Fruit fly (Drosophila melanogaster) whole organism, embryonic: ENCODE measurements around the gene CG7140.

Source experiments
- B-H2 ChIP-seq: fragments of 200-800 bp; sonication (Bioruptor generic); optimal IDR thresholded peaks from 2 replicates; lab custom pipeline; 2018; ENCODE audit warnings: missing biosample characterization, mild to moderate bottlenecking, missing genetic modification characterization
- BEAF-32 ChIP-seq: fragments of 200-800 bp; sonication (Bioruptor generic); optimal IDR thresholded peaks from 3 replicates; lab custom pipeline; 2017; ENCODE audit warnings: missing biosample characterization, missing genetic modification characterization, mild to moderate bottlenecking, moderate library complexity, missing genetic modification reagents
- Bgb ChIP-seq: fragments of 200-800 bp; sonication (Bioruptor generic); IDR thresholded peaks from 2 replicates; pipeline ENCODE4 v1.3.6; 2022; ENCODE audit warnings: missing biosample characterization, missing genetic modification characterization; ENCODE audit not compliant: partially characterized antibody
- CG1024 ChIP-seq: fragments of 200-800 bp; sonication (Bioruptor generic); IDR thresholded peaks from 2 replicates; pipeline ENCODE4 v1.3.6; 2022; ENCODE audit warnings: missing biosample characterization, missing genetic modification characterization
- CG12659 ChIP-seq: fragments of 200-800 bp; sonication (Bioruptor generic); optimal IDR thresholded peaks from 3 replicates; lab custom pipeline; 2017; ENCODE audit warnings: mild to moderate bottlenecking, missing biosample characterization, missing genetic modification reagents, missing genetic modification characterization
- CG14710 ChIP-seq: fragments of 200-800 bp; sonication (Bioruptor generic); optimal IDR thresholded peaks from 3 replicates; lab custom pipeline; 2019; ENCODE audit warnings: missing biosample characterization, mild to moderate bottlenecking, missing genetic modification characterization, moderate library complexity
- CG15479 ChIP-seq: fragments of 200-800 bp; sonication (Bioruptor generic); optimal IDR thresholded peaks from 3 replicates; lab custom pipeline; 2019; ENCODE audit warnings: missing biosample characterization, mild to moderate bottlenecking, missing genetic modification characterization, moderate library complexity
- CG1603 ChIP-seq: fragments of 200-800 bp; sonication (Bioruptor generic); optimal IDR thresholded peaks from 2 replicates; lab custom pipeline; 2019; ENCODE audit warnings: missing biosample characterization, mild to moderate bottlenecking, missing genetic modification characterization, moderate library complexity
- CG17568 ChIP-seq: fragments of 200-800 bp; sonication (Bioruptor generic); optimal IDR thresholded peaks from 2 replicates; lab custom pipeline; 2018; ENCODE audit warnings: missing biosample characterization, mild to moderate bottlenecking, missing genetic modification characterization, moderate library complexity
- CG17802 ChIP-seq: fragments of 200-800 bp; sonication (Bioruptor generic); optimal IDR thresholded peaks from 2 replicates; lab custom pipeline; 2018; ENCODE audit warnings: missing biosample characterization, mild to moderate bottlenecking, missing genetic modification characterization, moderate library complexity
- CG2116 ChIP-seq: fragments of 200-800 bp; sonication (Bioruptor generic); optimal IDR thresholded peaks from 3 replicates; lab custom pipeline; 2018; ENCODE audit warnings: missing biosample characterization, mild to moderate bottlenecking, missing genetic modification characterization
- CG2199 ChIP-seq: fragments of 200-800 bp; sonication (Bioruptor generic); IDR thresholded peaks from 3 replicates; pipeline ENCODE4 v1.3.6; 2022; ENCODE audit warnings: missing biosample characterization, missing genetic modification characterization
- CG30020 ChIP-seq: fragments of 200-800 bp; optimal IDR thresholded peaks from 2 replicates; lab custom pipeline; 2019; ENCODE audit warnings: missing biosample characterization, mild to moderate bottlenecking, missing genetic modification characterization, moderate library complexity
- CG34376 ChIP-seq: fragments of 200-800 bp; sonication (Bioruptor generic); optimal IDR thresholded peaks from 2 replicates; lab custom pipeline; 2018; ENCODE audit warnings: missing biosample characterization, mild to moderate bottlenecking, missing genetic modification characterization
- CG4404 ChIP-seq: fragments of 200-800 bp; sonication (Bioruptor generic); IDR thresholded peaks from 2 replicates; pipeline ENCODE4 v1.3.6; 2022; ENCODE audit warnings: missing biosample characterization, missing genetic modification characterization
- CG4617 ChIP-seq: fragments of 200-800 bp; sonication (Bioruptor generic); optimal IDR thresholded peaks from 3 replicates; lab custom pipeline; 2016; ENCODE audit warnings: missing biosample characterization, missing genetic modification characterization, borderline replicate concordance
- CG5953 ChIP-seq: fragments of 200-800 bp; sonication (Bioruptor generic); IDR thresholded peaks from 2 replicates; pipeline ENCODE4 v1.3.6; 2022; ENCODE audit warnings: missing biosample characterization, missing genetic modification characterization
- CG7372 ChIP-seq: fragments of 200-800 bp; sonication (Bioruptor generic); IDR thresholded peaks from 2 replicates; pipeline ENCODE4 v1.3.6; 2022; ENCODE audit warnings: missing biosample characterization, missing genetic modification characterization
- CG7963 ChIP-seq: fragments of 200-800 bp; sonication (Bioruptor generic); IDR thresholded peaks from 3 replicates; pipeline ENCODE4 v1.3.6; 2022; ENCODE audit warnings: missing biosample characterization, missing genetic modification characterization; ENCODE audit not compliant: partially characterized antibody
- CG8290 ChIP-seq, 3 experiments: fragments of 200-800 bp; sonication (Bioruptor generic); optimal IDR thresholded peaks; 2 replicates each; lab custom pipeline; 2016 to 2019; ENCODE audit warnings: missing biosample characterization in 3 of 3, missing genetic modification characterization in 3 of 3, mild to moderate bottlenecking in 2 of 3, moderate library complexity in 1 of 3
- CG9727 ChIP-seq: fragments of 200-800 bp; sonication (Bioruptor generic); optimal IDR thresholded peaks from 3 replicates; lab custom pipeline; 2017; ENCODE audit warnings: missing biosample characterization, mild to moderate bottlenecking, missing genetic modification characterization
- CG9797 ChIP-seq: fragments of 200-800 bp; sonication (Bioruptor generic); optimal IDR thresholded peaks from 3 replicates; lab custom pipeline; 2018; ENCODE audit warnings: missing biosample characterization, mild to moderate bottlenecking, missing genetic modification characterization
- CHES-1-like ChIP-seq: fragments of 200-800 bp; sonication (Bioruptor generic); optimal IDR thresholded peaks from 2 replicates; lab custom pipeline; 2016; ENCODE audit warnings: missing biosample characterization, missing genetic modification characterization
- CoRest ChIP-seq: fragments of 200-800 bp; sonication (Bioruptor generic); optimal IDR thresholded peaks from 3 replicates; lab custom pipeline; 2018; ENCODE audit warnings: missing biosample characterization, mild to moderate bottlenecking, missing genetic modification characterization, moderate library complexity
- Dp ChIP-seq: fragments of 200-800 bp; sonication (Bioruptor generic); optimal IDR thresholded peaks from 2 replicates; lab custom pipeline; 2018; ENCODE audit warnings: missing biosample characterization, mild to moderate bottlenecking, missing genetic modification characterization, moderate library complexity
- Dref ChIP-seq: fragments of 200-800 bp; sonication (Bioruptor generic); IDR thresholded peaks from 2 replicates; pipeline ENCODE4 v1.3.6; 2022; ENCODE audit warnings: missing biosample characterization, missing genetic modification characterization
- E2f2 ChIP-seq: fragments of 200-800 bp; sonication (Bioruptor generic); IDR thresholded peaks from 2 replicates; pipeline ENCODE4 v1.3.6; 2022; ENCODE audit warnings: missing biosample characterization, missing genetic modification characterization
- Elba2 ChIP-seq: fragments of 200-800 bp; sonication (Bioruptor generic); optimal IDR thresholded peaks from 3 replicates; lab custom pipeline; 2016; ENCODE audit warnings: missing biosample characterization, missing genetic modification characterization
- Scr ChIP-seq: fragments of 200-800 bp; sonication (Bioruptor generic); IDR thresholded peaks from 2 replicates; pipeline ENCODE4 v1.3.6; 2022; ENCODE audit warnings: missing biosample characterization, missing genetic modification characterization; ENCODE audit not compliant: partially characterized antibody
- Sry-β ChIP-seq: fragments of 200-800 bp; sonication (Bioruptor generic); optimal IDR thresholded peaks from 2 replicates; lab custom pipeline; 2018; ENCODE audit warnings: missing biosample characterization, mild to moderate bottlenecking, missing genetic modification characterization, moderate library complexity
- Vsx1 ChIP-seq: fragments of 200-800 bp; sonication (Bioruptor generic); optimal IDR thresholded peaks from 2 replicates; lab custom pipeline; 2017; ENCODE audit warnings: missing biosample characterization, mild to moderate bottlenecking, missing genetic modification characterization, missing genetic modification reagents
- Xbp1 ChIP-seq: fragments of 200-800 bp; sonication (Bioruptor generic); optimal IDR thresholded peaks from 3 replicates; lab custom pipeline; 2016; ENCODE audit warnings: missing biosample characterization, mild to moderate bottlenecking, missing genetic modification characterization
- amos ChIP-seq: fragments of 200-800 bp; sonication (Bioruptor generic); IDR thresholded peaks from 2 replicates; pipeline ENCODE4 v1.3.6; 2022; ENCODE audit warnings: missing biosample characterization, missing genetic modification characterization; ENCODE audit not compliant: partially characterized antibody
- bbx ChIP-seq: fragments of 200-800 bp; sonication (Bioruptor generic); IDR thresholded peaks from 2 replicates; pipeline ENCODE4 v1.3.6; 2022; ENCODE audit warnings: missing biosample characterization, missing genetic modification characterization; ENCODE audit not compliant: partially characterized antibody
- btn ChIP-seq: fragments of 200-800 bp; sonication (Bioruptor generic); optimal IDR thresholded peaks from 2 replicates; lab custom pipeline; 2016; ENCODE audit warnings: missing biosample characterization, missing genetic modification characterization
- chinmo ChIP-seq: fragments of 200-800 bp; sonication (Bioruptor generic); IDR thresholded peaks from 4 replicates; pipeline ENCODE4 v1.3.6; 2022; ENCODE audit warnings: missing biosample characterization, missing genetic modification characterization; ENCODE audit not compliant: partially characterized antibody
- hbn ChIP-seq: fragments of 200-800 bp; sonication (Bioruptor generic); IDR thresholded peaks from 2 replicates; pipeline ENCODE4 v1.3.6; 2022; ENCODE audit warnings: missing biosample characterization, missing genetic modification characterization; ENCODE audit not compliant: partially characterized antibody
- her ChIP-seq: fragments of 200-800 bp; sonication (Bioruptor generic); optimal IDR thresholded peaks from 2 replicates; lab custom pipeline; 2016; ENCODE audit warnings: missing biosample characterization, missing genetic modification characterization
- lbe ChIP-seq: fragments of 200-800 bp; sonication (Bioruptor generic); optimal IDR thresholded peaks from 2 replicates; lab custom pipeline; 2016; ENCODE audit warnings: missing biosample characterization, mild to moderate bottlenecking, missing genetic modification characterization
- mld ChIP-seq: fragments of 200-800 bp; sonication (Bioruptor generic); IDR thresholded peaks from 3 replicates; pipeline ENCODE4 v1.3.6; 2022; ENCODE audit warnings: missing biosample characterization, missing genetic modification characterization; ENCODE audit not compliant: partially characterized antibody
- nmo ChIP-seq: fragments of 200-800 bp; sonication (Bioruptor generic); optimal IDR thresholded peaks from 2 replicates; lab custom pipeline; 2018; ENCODE audit warnings: missing biosample characterization, mild to moderate bottlenecking, missing genetic modification characterization, moderate library complexity
- pzg ChIP-seq: fragments of 200-800 bp; sonication (Bioruptor generic); optimal IDR thresholded peaks from 3 replicates; lab custom pipeline; 2018; ENCODE audit warnings: missing biosample characterization, mild to moderate bottlenecking, missing genetic modification characterization, moderate library complexity
- stwl ChIP-seq: fragments of 200-800 bp; sonication (Bioruptor generic); optimal IDR thresholded peaks from 3 replicates; lab custom pipeline; 2018; ENCODE audit warnings: missing biosample characterization, mild to moderate bottlenecking, missing genetic modification characterization, moderate library complexity
- trem ChIP-seq: fragments of 200-800 bp; optimal IDR thresholded peaks from 3 replicates; lab custom pipeline; 2019; ENCODE audit warnings: missing biosample characterization, mild to moderate bottlenecking, missing genetic modification characterization, moderate library complexity

Gene CG7140

DNA sequence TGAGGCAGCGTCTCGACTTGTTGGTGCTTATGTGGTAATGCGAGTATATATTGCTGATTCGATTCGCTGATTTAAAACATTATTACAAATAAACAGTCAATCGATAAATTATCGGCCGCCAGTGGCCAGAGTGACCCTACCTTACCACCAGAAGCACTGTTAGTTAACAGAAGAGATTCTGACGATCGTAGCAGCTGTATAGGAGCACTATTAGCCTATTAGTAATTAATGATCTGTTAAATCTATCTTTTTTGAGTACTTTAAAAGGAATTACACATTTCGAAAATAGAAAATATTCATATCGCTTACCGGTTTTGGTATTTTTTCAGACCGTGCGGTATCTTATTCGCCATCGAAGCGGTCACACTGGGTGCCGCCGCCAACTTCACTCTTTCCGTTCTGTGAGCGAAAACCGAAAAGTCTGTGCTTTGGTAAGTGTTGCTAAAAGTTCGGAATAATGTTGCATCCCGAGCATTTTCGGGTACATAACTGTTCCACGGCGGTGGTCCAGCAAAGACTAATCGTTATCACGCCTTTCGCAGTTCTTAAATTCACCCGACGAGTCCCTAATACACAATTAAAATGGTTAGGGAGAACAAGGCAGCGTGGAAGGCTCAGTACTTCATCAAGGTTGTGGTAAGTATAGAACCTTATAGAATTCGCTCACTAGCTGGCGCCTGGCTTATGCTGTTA lies 47.7 kb upstream of the CG7140 start, which contains the start of the genes CG7130 and RpLP0 (continued):
- TF ChIP-seq chinmo, result no peak
- TF ChIP-seq, all 482 proteins: peak for 438

DNA sequence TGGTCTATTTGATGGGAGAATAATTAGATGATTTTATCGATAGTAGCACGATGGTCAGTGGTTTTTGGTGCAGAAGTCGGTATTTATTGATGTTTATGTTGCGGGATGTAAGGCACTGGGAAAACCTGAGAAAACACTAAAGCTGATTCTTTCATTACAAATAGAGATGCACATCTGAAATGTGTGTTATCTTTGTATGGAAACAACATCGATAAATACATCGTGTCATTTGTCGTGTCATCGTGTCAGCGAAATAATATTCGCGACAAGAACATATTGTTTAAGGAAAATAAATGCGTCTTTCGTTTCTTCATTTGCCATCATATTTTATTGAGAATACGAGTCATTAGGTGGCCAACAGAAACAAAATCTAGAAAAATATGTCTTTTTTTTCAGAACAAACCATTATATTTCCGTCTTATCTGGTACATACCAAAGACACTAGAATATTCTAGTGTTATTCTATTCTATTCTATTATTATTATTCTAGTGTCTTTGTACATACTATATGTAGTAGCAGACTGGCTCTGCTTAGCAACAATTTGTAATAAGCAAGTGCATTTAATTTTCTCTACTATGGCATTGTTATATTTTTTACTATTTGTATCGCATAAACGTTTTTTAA lies 46.3 kb upstream of the CG7140 start, which contains the start of gene CG7133:
Gene CG7133, minus strand, starts transcription at position 177 of the 625 bp plus-strand sequence.
- TF ChIP-seq CG1024 (no peak), hbn (GFP tag; lab: Robert Waterston, UW) (peak; percentile 85), stwl (tag; lab: Kevin White, UChicago) (peak; percentile 83), CG34376 (GFP tag; lab: Kevin White, UChicago) (peak; percentile 35), CG17802 (tag; lab: Kevin White, UChicago) (peak; percentile 3), B-H2 (no peak), CG9727 (GFP tag; lab: Kevin White, UChicago) (no peak), trem (tag; lab: Kevin White, UChicago) (no peak), CG8290 (GFP tag; optimal IDR thresholded peaks at IDR 0.05; lab: Kevin White, UChicago) (no peak), CG8290 (tag; optimal IDR thresholded peaks at IDR 0.05; lab: Kevin White, UChicago) (peak in 1 of 2 experiments; percentile 58), bbx (GFP tag; lab: Robert Waterston, UW) (peak; percentile 91), CG12659 (GFP tag; lab: Kevin White, UChicago) (peak; percentile 42), CG14710 (tag; lab: Kevin White, UChicago) (peak; percentile 42), Vsx1 (no peak), nmo (GFP tag; lab: Kevin White, UChicago) (peak; percentile 29), Elba2 (GFP tag; lab: Kevin White, UChicago) (peak; percentile 89), CG5953 (GFP tag; lab: Robert Waterston, UW) (no peak), CG7372 (GFP tag; lab: Robert Waterston, UW) (no peak), CG1603 (tag; lab: Kevin White, UChicago) (peak; percentile 53), amos (peak; percentile 93), CHES-1-like (peak; percentile 3), CG2199 (GFP tag; lab: Robert Waterston, UW) (0 out of 3 replicates have a peak, but pooled peaks have one; percentile 47), CG4617 (peak; percentile 24), mld (GFP tag; lab: Robert Waterston, UW) (peak; percentile 79), CG17568 (GFP tag; lab: Kevin White, UChicago) (no peak), lbe (GFP tag; lab: Kevin White, UChicago) (peak; percentile 2), Scr (GFP tag; lab: Robert Waterston, UW) (peak; percentile 92), CG2116 (GFP tag; lab: Kevin White, UChicago) (peak; percentile 43), CoRest (peak; percentile 8), Dp (peak; percentile 20), Dref (peak; percentile 70), Xbp1 (GFP tag; lab: Kevin White, UChicago) (peak; percentile 33), Sry-β (GFP tag; lab: Kevin White, UChicago) (peak; percentile 53), CG30020 (tag; lab: Kevin White, UChicago) (peak; percentile 66), CG15479 (GFP tag; lab: Kevin White, UChicago) (no peak), BEAF-32 (GFP tag; lab: Kevin White, UChicago) (peak; percentile 85), Bgb (peak; percentile 91), pzg (GFP tag; lab: Kevin White, UChicago) (peak; percentile 56), E2f2 (peak; percentile 45; the same call in 1 of the 2 replicates), CG9797 (peak; percentile 48), her (GFP tag; lab: Kevin White, UChicago) (no peak), CG7963 (peak; percentile 78), CG4404 (GFP tag; lab: Robert Waterston, UW) (no peak), btn (no peak)
